Worm (Caenorhabditis elegans) whole organism, mixed stage, embryonic: ENCODE data around the gene C49H3.4.

Experiments
- blmp-1 ChIP-seq: fragments of 150-350 bp; optimal IDR thresholded peaks from 2 replicates; lab custom pipeline; 2014; ENCODE audit warnings: missing biosample characterization, missing genetic modification characterization
- ceh-83 ChIP-seq: fragments of 200-800 bp; sonication (Bioruptor generic); optimal IDR thresholded peaks from 2 replicates; lab custom pipeline; 2018; ENCODE audit warnings: mild to moderate bottlenecking, missing genetic modification characterization, missing compliant biosample characterization
- ces-1 ChIP-seq: fragments of 150-350 bp; optimal IDR thresholded peaks from 2 replicates; lab custom pipeline; 2014; ENCODE audit warnings: missing biosample characterization, missing genetic modification reagents, missing genetic modification characterization
- lsy-2 ChIP-seq: fragments of 150-350 bp; optimal IDR thresholded peaks from 2 replicates; lab custom pipeline; 2014; ENCODE audit warnings: missing biosample characterization, missing genetic modification characterization
- mep-1 ChIP-seq: fragments of 150-350 bp; optimal IDR thresholded peaks from 2 replicates; lab custom pipeline; 2017; ENCODE audit warnings: missing biosample characterization, missing genetic modification reagents, missing genetic modification characterization, inconsistent platforms
- nhr-12 ChIP-seq: fragments of 150-350 bp; optimal IDR thresholded peaks from 2 replicates; lab custom pipeline; 2014; ENCODE audit warnings: missing biosample characterization, missing genetic modification characterization
- nhr-76 ChIP-seq: sonication (generic microtip); optimal IDR thresholded peaks from 2 replicates; lab custom pipeline; 2017; ENCODE audit warnings: missing biosample characterization, missing genetic modification characterization
- snpc-4 ChIP-seq: fragments of 150-350 bp; optimal IDR thresholded peaks from 2 replicates; lab custom pipeline; 2014; ENCODE audit warnings: missing biosample characterization, missing genetic modification characterization
- tbx-8 ChIP-seq: fragments of 200-800 bp; sonication (Bioruptor generic); optimal IDR thresholded peaks from 2 replicates; lab custom pipeline; 2018; ENCODE audit warnings: mild to moderate bottlenecking, missing genetic modification characterization, moderate library complexity, missing compliant biosample characterization
- unc-120 ChIP-seq: sonication (generic microtip); optimal IDR thresholded peaks from 2 replicates; lab custom pipeline; 2017; ENCODE audit warnings: missing genetic modification characterization, missing compliant biosample characterization; ENCODE audit not compliant: poor library complexity, severe bottlenecking
- ztf-11 ChIP-seq: fragments of 150-350 bp; optimal IDR thresholded peaks from 2 replicates; lab custom pipeline; 2014; ENCODE audit warnings: missing biosample characterization, missing genetic modification characterization

DNA sequence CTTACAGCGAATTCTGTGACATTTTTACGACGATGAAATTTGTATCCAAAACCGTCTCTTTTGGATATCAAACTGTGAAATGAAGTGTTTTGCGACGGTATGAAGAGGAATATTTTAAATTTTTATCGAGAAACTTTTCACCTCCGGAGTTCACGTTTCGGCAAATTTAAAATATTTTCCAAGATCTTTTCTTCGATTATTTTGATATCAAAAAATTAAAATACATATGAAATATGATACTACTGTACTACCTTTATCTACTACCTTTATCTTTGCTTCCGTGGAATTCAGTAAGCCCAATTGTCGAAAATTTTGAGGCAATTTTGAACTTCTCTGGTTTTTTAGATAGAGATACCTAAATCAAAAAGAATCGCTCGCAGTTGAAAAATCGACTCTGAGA lies 37.3 kb upstream of the C49H3.4 start, which contains the start of gene kin-26:
- no peak for TF ChIP-seq nhr-76 (tag; lab: Kevin White, UChicago)
- TF ChIP-seq nhr-12 (tag; lab: Kevin White, UChicago), result no peak
- TF ChIP-seq ztf-11, result no peak
- no peak for TF ChIP-seq mep-1 (tag; lab: Kevin White, UChicago)
- TF ChIP-seq unc-120 (tag; lab: Kevin White, UChicago), result no peak
- TF ChIP-seq ces-1, result no peak
- TF ChIP-seq snpc-4, result no peak
- TF ChIP-seq ceh-83 (GFP tag; lab: Kevin White, UChicago), result no peak
- no peak for TF ChIP-seq tbx-8 (GFP tag; lab: Kevin White, UChicago)
- TF ChIP-seq lsy-2, result no peak
- TF ChIP-seq blmp-1 (tag; lab: Kevin White, UChicago), result no peak
